Worm (Caenorhabditis elegans) whole organism, L3 larva: ENCODE results near the gene C43H6.12.

Experiments
- R02D3.7 ChIP-seq: fragments of 150-350 bp; optimal IDR thresholded peaks from 2 replicates; lab custom pipeline; 2014; ENCODE audit warnings: missing biosample characterization, missing genetic modification characterization
- ZK546.5 ChIP-seq: sonication (generic microtip); optimal IDR thresholded peaks from 2 replicates; lab custom pipeline; 2017; ENCODE audit warnings: missing biosample characterization, missing genetic modification characterization
- egl-27 ChIP-seq: sonication (generic microtip); optimal IDR thresholded peaks from 4 replicates; lab custom pipeline; 2017; ENCODE audit warnings: missing biosample characterization, missing genetic modification reagents, missing genetic modification characterization
- fkh-10 ChIP-seq: sonication (generic microtip); optimal IDR thresholded peaks from 2 replicates; lab custom pipeline; 2017; ENCODE audit warnings: missing biosample characterization, missing genetic modification reagents, missing genetic modification characterization
- fos-1 ChIP-seq: fragments of 150-350 bp; optimal IDR thresholded peaks from 2 replicates; lab custom pipeline; 2014; ENCODE audit warnings: missing biosample characterization, missing genetic modification characterization
- hmg-11 ChIP-seq: sonication (generic microtip); optimal IDR thresholded peaks from 2 replicates; lab custom pipeline; 2016; ENCODE audit warnings: missing genetic modification characterization, missing compliant biosample characterization
- lin-15B ChIP-seq: fragments of 150-350 bp; optimal IDR thresholded peaks from 2 replicates; lab custom pipeline; 2014; ENCODE audit warnings: missing biosample characterization, missing genetic modification characterization
- mdl-1 ChIP-seq: fragments of 150-350 bp; optimal IDR thresholded peaks from 2 replicates; lab custom pipeline; 2014; ENCODE audit warnings: missing biosample characterization, missing genetic modification characterization
- mml-1 ChIP-seq: fragments of 150-350 bp; sonication (generic microtip); optimal IDR thresholded peaks from 3 replicates; lab custom pipeline; 2014; ENCODE audit warnings: missing biosample characterization, missing genetic modification characterization
- nhr-237 ChIP-seq: fragments of 150-350 bp; optimal IDR thresholded peaks from 2 replicates; lab custom pipeline; 2014; ENCODE audit warnings: missing biosample characterization, missing genetic modification characterization
- nhr-43 ChIP-seq: sonication (generic microtip); optimal IDR thresholded peaks from 2 replicates; lab custom pipeline; 2016; ENCODE audit warnings: mild to moderate bottlenecking, missing genetic modification characterization, missing compliant biosample characterization; ENCODE audit not compliant: poor library complexity, severe bottlenecking
- skn-1 ChIP-seq: fragments of 150-350 bp; optimal IDR thresholded peaks from 2 replicates; lab custom pipeline; 2014; ENCODE audit warnings: missing biosample characterization, missing genetic modification characterization

Gene C43H6.12

DNA sequence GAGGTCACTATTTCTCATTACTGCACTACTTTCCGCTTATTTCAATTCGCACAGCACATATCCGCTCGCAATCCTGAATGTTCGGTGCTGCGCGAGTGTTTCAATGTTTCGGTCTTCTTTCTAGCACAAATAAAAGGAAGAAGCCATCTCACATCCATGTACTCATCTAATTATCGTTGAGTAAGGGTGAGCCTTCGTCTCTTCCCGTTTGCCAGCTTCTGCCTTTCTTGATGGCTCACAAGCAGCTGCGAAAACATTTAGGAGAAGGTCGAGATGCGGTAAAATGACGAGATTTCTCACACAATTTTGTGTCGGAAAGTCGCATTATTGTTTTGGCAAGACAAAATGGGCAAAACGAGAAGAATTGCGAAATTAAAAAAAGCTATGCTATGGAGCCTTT is 45.5 kb downstream of the C43H6.12 start:
- TF ChIP-seq hmg-11 (tag; lab: Kevin White, UChicago) (no peak), lin-15B (tag; lab: Kevin White, UChicago) (no peak), mdl-1 (tag; lab: Kevin White, UChicago) (no peak), ZK546.5 (tag; lab: Kevin White, UChicago) (no peak), skn-1 (no peak), fos-1 (tag; lab: Kevin White, UChicago) (no peak), egl-27 (no peak)

DNA sequence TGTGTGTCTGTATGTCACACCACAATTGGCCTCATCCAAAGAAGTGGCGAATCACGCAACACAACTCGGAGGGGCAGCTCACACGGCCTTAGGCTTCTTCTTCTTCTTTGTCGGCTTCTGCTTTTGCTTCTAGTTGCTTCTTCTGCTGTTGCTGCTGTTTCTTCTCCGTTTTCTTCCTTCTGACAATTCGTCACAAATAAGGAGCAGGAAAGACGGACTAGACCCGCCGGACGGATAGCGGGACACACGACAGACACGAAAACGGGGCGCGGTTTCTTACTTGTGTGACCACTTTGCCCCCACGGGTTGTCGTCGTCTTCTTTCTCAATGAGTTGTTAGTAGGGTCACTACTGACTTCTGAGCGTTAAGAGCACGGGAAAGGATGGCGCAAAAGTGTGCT is 46.7 kb downstream of the C43H6.12 start:
- TF ChIP-seq nhr-43 (tag; lab: Kevin White, UChicago) = no peak
- TF ChIP-seq fkh-10 (GFP tag; lab: Kevin White, UChicago) = peak; percentile 71
- TF ChIP-seq, all 47 proteins: peak for 1

DNA sequence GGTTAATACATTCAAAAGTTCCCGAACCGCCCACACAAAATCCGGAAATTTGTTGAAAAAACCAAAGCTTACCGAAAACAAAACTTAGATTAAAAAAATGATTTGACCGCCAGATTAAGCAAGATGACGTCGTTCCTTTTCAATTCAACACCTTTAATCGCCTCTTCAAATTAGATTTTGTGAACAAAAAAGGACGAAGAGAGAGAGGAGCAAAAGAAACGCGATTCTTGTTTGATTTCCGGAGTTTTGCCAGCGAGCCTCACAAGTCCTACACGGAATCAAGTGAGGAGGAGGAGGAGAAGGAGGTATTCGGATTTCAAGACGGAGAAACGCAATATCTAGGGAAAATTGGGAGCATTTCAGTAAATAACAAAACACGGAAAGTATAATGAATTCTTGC is 48.1 kb downstream of the C43H6.12 start:
- TF ChIP-seq R02D3.7 (tag; lab: Kevin White, UChicago) (no peak), fkh-10 (GFP tag; lab: Kevin White, UChicago) (peak; percentile 76), mml-1 (tag; lab: Kevin White, UChicago) (no peak), nhr-237 (tag; lab: Kevin White, UChicago) (no peak)
